Fruit fly (Drosophila melanogaster) whole organism, pupa: ENCODE measurements around the gene Atpalpha.

ENCODE experiments used
- CG13204 ChIP-seq: fragments of 200-800 bp; sonication (Bioruptor generic); optimal IDR thresholded peaks from 2 replicates; lab custom pipeline; 2018; ENCODE audit warnings: missing biosample characterization, mild to moderate bottlenecking, missing genetic modification characterization, moderate library complexity
- CG17806 ChIP-seq: fragments of 200-800 bp; sonication (Bioruptor generic); optimal IDR thresholded peaks from 2 replicates; lab custom pipeline; 2018; ENCODE audit warnings: missing biosample characterization, mild to moderate bottlenecking, missing genetic modification characterization, moderate library complexity
- CG9948 ChIP-seq: fragments of 200-800 bp; sonication (Bioruptor generic); optimal IDR thresholded peaks from 2 replicates; lab custom pipeline; 2018; ENCODE audit warnings: missing biosample characterization, mild to moderate bottlenecking, missing genetic modification characterization, moderate library complexity
- D1 ChIP-seq: fragments of 200-800 bp; sonication (Bioruptor generic); optimal IDR thresholded peaks from 2 replicates; lab custom pipeline; 2018; ENCODE audit warnings: missing biosample characterization, mild to moderate bottlenecking, missing genetic modification characterization, moderate library complexity
- EcR ChIP-seq: fragments of 200-800 bp; sonication (Bioruptor generic); optimal IDR thresholded peaks from 3 replicates; lab custom pipeline; 2019; ENCODE audit warnings: missing biosample characterization, missing genetic modification characterization, mild to moderate bottlenecking, moderate library complexity, missing genetic modification reagents
- Pif1B ChIP-seq: fragments of 200-800 bp; sonication (Bioruptor generic); optimal IDR thresholded peaks from 3 replicates; lab custom pipeline; 2016; ENCODE audit warnings: missing biosample characterization, missing genetic modification characterization
- gl ChIP-seq: fragments of 200-800 bp; sonication (Bioruptor generic); optimal IDR thresholded peaks from 2 replicates; lab custom pipeline; 2018; ENCODE audit warnings: missing biosample characterization, mild to moderate bottlenecking, missing genetic modification characterization

- TF ChIP-seq gl: no peak
- no peak for TF ChIP-seq CG13204 (GFP tag; lab: Kevin White, UChicago)
- no peak for TF ChIP-seq EcR (GFP tag; lab: Kevin White, UChicago)
- no peak for TF ChIP-seq CG9948 (tag; lab: Kevin White, UChicago)
- TF ChIP-seq CG17806: no peak
- no peak for TF ChIP-seq D1 (tag; lab: Kevin White, UChicago)
- no peak for TF ChIP-seq Pif1B (GFP tag; lab: Kevin White, UChicago)
These were observed 6.0 kb downstream of the Atpalpha start for dm6 chr3R:20954531-20954930.
